Worm (Caenorhabditis elegans) whole organism, L1 larva: ENCODE results near the gene mlt-3.

Source experiments
- C34B4.2 ChIP-seq: sonication (generic microtip); optimal IDR thresholded peaks from 2 replicates; lab custom pipeline; 2017; ENCODE audit warnings: mild to moderate bottlenecking, missing genetic modification characterization, missing compliant biosample characterization
- F16B12.6 ChIP-seq: fragments of 150-350 bp; optimal IDR thresholded peaks from 2 replicates; lab custom pipeline; 2014; ENCODE audit warnings: missing biosample characterization, missing genetic modification characterization
- aha-1 ChIP-seq: fragments of 150-350 bp; optimal IDR thresholded peaks from 2 replicates; lab custom pipeline; 2014; ENCODE audit warnings: missing biosample characterization, missing genetic modification characterization
- alr-1 ChIP-seq: fragments of 200-800 bp; sonication (Bioruptor generic); optimal IDR thresholded peaks from 2 replicates; lab custom pipeline; 2018; ENCODE audit warnings: borderline replicate concordance, mild to moderate bottlenecking, missing genetic modification characterization, missing compliant biosample characterization
- aly-2 ChIP-seq: fragments of 150-350 bp; optimal IDR thresholded peaks from 2 replicates; lab custom pipeline; 2014; ENCODE audit warnings: missing biosample characterization, missing genetic modification characterization
- ceh-63 ChIP-seq: fragments of 200-800 bp; sonication (Bioruptor generic); optimal IDR thresholded peaks from 2 replicates; lab custom pipeline; 2018; ENCODE audit warnings: mild to moderate bottlenecking, missing genetic modification characterization, missing compliant biosample characterization
- ceh-90 ChIP-seq: sonication (generic microtip); optimal IDR thresholded peaks from 2 replicates; lab custom pipeline; 2016; ENCODE audit warnings: missing genetic modification characterization, missing compliant biosample characterization
- dpl-1 ChIP-seq, 3 experiments: fragments of 150-350 bp in 2 of 3; sonication (generic microtip) in 1 of 3; optimal IDR thresholded peaks; 2 replicates each; lab custom pipeline; 2014 to 2017; ENCODE audit warnings: missing biosample characterization in 3 of 3, missing genetic modification characterization in 3 of 3, missing genetic modification reagents in 3 of 3
- dsc-1 ChIP-seq: sonication (generic microtip); optimal IDR thresholded peaks from 2 replicates; lab custom pipeline; 2016; ENCODE audit warnings: mild to moderate bottlenecking, missing genetic modification characterization, missing compliant biosample characterization
- efl-1 ChIP-seq, 4 experiments: fragments of 150-350 bp; optimal IDR thresholded peaks in 3 of 4; peaks in 1 of 4; 1 replicate in 1 of 4; 2 replicates in 3 of 4; lab custom pipeline; 2014; ENCODE audit warnings: missing biosample characterization in 2 of 4, missing genetic modification characterization in 2 of 4, missing genetic modification reagents in 2 of 4
- egl-27 ChIP-seq, 2 experiments: fragments of 150-350 bp in 1 of 2; sonication (generic microtip); optimal IDR thresholded peaks; 3 replicates each; lab custom pipeline; 2017 to 2018; ENCODE audit warnings: missing biosample characterization in 2 of 2, missing genetic modification characterization in 2 of 2, missing genetic modification reagents in 2 of 2
- elt-3 ChIP-seq, 6 experiments: fragments of 150-350 bp in 1 of 6; sonication (generic microtip); optimal IDR thresholded peaks; 2 replicates each; lab custom pipeline; 2017 to 2018; ENCODE audit warnings: missing biosample characterization in 6 of 6, missing genetic modification characterization in 6 of 6, inconsistent platforms in 1 of 6
- ets-5 ChIP-seq: fragments of 200-800 bp; sonication (Bioruptor generic); IDR thresholded peaks from 2 replicates; pipeline ENCODE4 v1.3.6; 2022; ENCODE audit warnings: missing genetic modification characterization, missing compliant biosample characterization
- fkh-10 ChIP-seq: sonication (generic microtip); optimal IDR thresholded peaks from 2 replicates; lab custom pipeline; 2017; ENCODE audit warnings: missing biosample characterization, missing genetic modification reagents, missing genetic modification characterization
- fkh-8 ChIP-seq: sonication (generic microtip); optimal IDR thresholded peaks from 2 replicates; lab custom pipeline; 2016; ENCODE audit warnings: mild to moderate bottlenecking, missing genetic modification characterization, missing compliant biosample characterization
- fos-1 ChIP-seq: fragments of 150-350 bp; optimal IDR thresholded peaks from 2 replicates; lab custom pipeline; 2014; ENCODE audit warnings: missing biosample characterization, missing genetic modification characterization
- hlh-17 ChIP-seq: fragments of 200-800 bp; sonication (Bioruptor generic); optimal IDR thresholded peaks from 2 replicates; lab custom pipeline; 2018; ENCODE audit warnings: missing genetic modification characterization, mild to moderate bottlenecking, missing compliant biosample characterization, moderate library complexity, borderline replicate concordance
- lin-14 ChIP-seq: fragments of 200-800 bp; sonication (Bioruptor generic); optimal IDR thresholded peaks from 2 replicates; lab custom pipeline; 2018; ENCODE audit warnings: mild to moderate bottlenecking, missing genetic modification characterization, moderate library complexity, missing compliant biosample characterization
- lin-15B ChIP-seq: fragments of 150-350 bp; sonication (generic microtip); optimal IDR thresholded peaks from 3 replicates; lab custom pipeline; 2014; ENCODE audit warnings: missing biosample characterization, missing genetic modification characterization
- lin-35 ChIP-seq, 2 experiments: fragments of 150-350 bp; optimal IDR thresholded peaks; 2 replicates each; lab custom pipeline; 2014; ENCODE audit warnings: missing biosample characterization in 2 of 2, missing genetic modification characterization in 2 of 2, missing genetic modification reagents in 2 of 2
- lin-39 ChIP-seq: fragments of 150-350 bp; optimal IDR thresholded peaks from 2 replicates; lab custom pipeline; 2014; ENCODE audit warnings: missing biosample characterization, missing genetic modification reagents, missing genetic modification characterization
- lir-3 ChIP-seq: sonication (generic microtip); optimal IDR thresholded peaks from 2 replicates; lab custom pipeline; 2016; ENCODE audit warnings: mild to moderate bottlenecking, missing genetic modification characterization, moderate library complexity, missing compliant biosample characterization; ENCODE audit not compliant: poor library complexity
- lsy-2 ChIP-seq, 2 experiments: fragments of 150-350 bp; optimal IDR thresholded peaks; 2 replicates each; lab custom pipeline; 2014; ENCODE audit warnings: missing biosample characterization in 2 of 2, missing genetic modification characterization in 2 of 2
- mdl-1 ChIP-seq, 2 experiments: fragments of 150-350 bp; optimal IDR thresholded peaks; 2 replicates each; lab custom pipeline; 2014 to 2017; ENCODE audit warnings: missing biosample characterization in 2 of 2, missing genetic modification characterization in 2 of 2, inconsistent platforms in 1 of 2
- nhr-11 ChIP-seq: fragments of 150-350 bp; optimal IDR thresholded peaks from 2 replicates; lab custom pipeline; 2014; ENCODE audit warnings: missing biosample characterization, missing genetic modification characterization
- nhr-20 ChIP-seq: sonication (generic microtip); optimal IDR thresholded peaks from 2 replicates; lab custom pipeline; 2016; ENCODE audit warnings: mild to moderate bottlenecking, missing genetic modification characterization, missing compliant biosample characterization
- nhr-28 ChIP-seq: fragments of 150-350 bp; optimal IDR thresholded peaks from 2 replicates; lab custom pipeline; 2014; ENCODE audit warnings: missing biosample characterization, missing genetic modification characterization
- nhr-71 ChIP-seq: sonication (generic microtip); optimal IDR thresholded peaks from 2 replicates; lab custom pipeline; 2016; ENCODE audit warnings: mild to moderate bottlenecking, missing genetic modification characterization, moderate library complexity, missing compliant biosample characterization
- nhr-76 ChIP-seq: sonication (generic microtip); optimal IDR thresholded peaks from 2 replicates; lab custom pipeline; 2017; ENCODE audit warnings: missing biosample characterization, missing genetic modification characterization
- nhr-77 ChIP-seq: fragments of 150-350 bp; optimal IDR thresholded peaks from 2 replicates; lab custom pipeline; 2014; ENCODE audit warnings: missing biosample characterization, missing genetic modification characterization
- nhr-90 ChIP-seq: sonication (generic microtip); optimal IDR thresholded peaks from 2 replicates; lab custom pipeline; 2016; ENCODE audit warnings: mild to moderate bottlenecking, missing genetic modification characterization, missing compliant biosample characterization; ENCODE audit not compliant: poor library complexity
- pqm-1 ChIP-seq: sonication (generic microtip); optimal IDR thresholded peaks from 3 replicates; lab custom pipeline; 2017; ENCODE audit warnings: missing biosample characterization, missing genetic modification characterization
- rnt-1 ChIP-seq: sonication (generic microtip); optimal IDR thresholded peaks from 2 replicates; lab custom pipeline; 2016; ENCODE audit warnings: mild to moderate bottlenecking, missing genetic modification characterization, moderate library complexity, missing compliant biosample characterization
- skn-1 ChIP-seq: fragments of 150-350 bp; optimal IDR thresholded peaks from 2 replicates; lab custom pipeline; 2014; ENCODE audit warnings: missing biosample characterization, missing genetic modification characterization
- snpc-4 ChIP-seq: fragments of 150-350 bp; optimal IDR thresholded peaks from 2 replicates; lab custom pipeline; 2014; ENCODE audit warnings: missing biosample characterization, missing genetic modification characterization
- sox-4 ChIP-seq: sonication (generic microtip); optimal IDR thresholded peaks from 2 replicates; lab custom pipeline; 2016; ENCODE audit warnings: missing genetic modification characterization, missing compliant biosample characterization
- sup-37 ChIP-seq: fragments of 200-800 bp; sonication (Bioruptor generic); optimal IDR thresholded peaks from 2 replicates; lab custom pipeline; 2018; ENCODE audit warnings: mild to moderate bottlenecking, missing genetic modification characterization, missing compliant biosample characterization
- swsn-7 ChIP-seq: sonication (generic microtip); optimal IDR thresholded peaks from 2 replicates; lab custom pipeline; 2016; ENCODE audit warnings: missing genetic modification characterization, missing compliant biosample characterization
- tlp-1 ChIP-seq: fragments of 150-350 bp; optimal IDR thresholded peaks from 2 replicates; lab custom pipeline; 2014; ENCODE audit warnings: missing biosample characterization, missing genetic modification characterization
- unc-30 ChIP-seq: sonication (generic microtip); optimal IDR thresholded peaks from 2 replicates; lab custom pipeline; 2017; ENCODE audit warnings: missing biosample characterization, missing genetic modification characterization
- unc-62 ChIP-seq: fragments of 150-350 bp; optimal IDR thresholded peaks from 2 replicates; lab custom pipeline; 2014; ENCODE audit warnings: missing biosample characterization, missing genetic modification reagents, missing genetic modification characterization
- ztf-4 ChIP-seq: fragments of 150-350 bp; optimal IDR thresholded peaks from 2 replicates; lab custom pipeline; 2014; ENCODE audit warnings: missing biosample characterization, missing genetic modification characterization

The mlt-3 gene

DNA sequence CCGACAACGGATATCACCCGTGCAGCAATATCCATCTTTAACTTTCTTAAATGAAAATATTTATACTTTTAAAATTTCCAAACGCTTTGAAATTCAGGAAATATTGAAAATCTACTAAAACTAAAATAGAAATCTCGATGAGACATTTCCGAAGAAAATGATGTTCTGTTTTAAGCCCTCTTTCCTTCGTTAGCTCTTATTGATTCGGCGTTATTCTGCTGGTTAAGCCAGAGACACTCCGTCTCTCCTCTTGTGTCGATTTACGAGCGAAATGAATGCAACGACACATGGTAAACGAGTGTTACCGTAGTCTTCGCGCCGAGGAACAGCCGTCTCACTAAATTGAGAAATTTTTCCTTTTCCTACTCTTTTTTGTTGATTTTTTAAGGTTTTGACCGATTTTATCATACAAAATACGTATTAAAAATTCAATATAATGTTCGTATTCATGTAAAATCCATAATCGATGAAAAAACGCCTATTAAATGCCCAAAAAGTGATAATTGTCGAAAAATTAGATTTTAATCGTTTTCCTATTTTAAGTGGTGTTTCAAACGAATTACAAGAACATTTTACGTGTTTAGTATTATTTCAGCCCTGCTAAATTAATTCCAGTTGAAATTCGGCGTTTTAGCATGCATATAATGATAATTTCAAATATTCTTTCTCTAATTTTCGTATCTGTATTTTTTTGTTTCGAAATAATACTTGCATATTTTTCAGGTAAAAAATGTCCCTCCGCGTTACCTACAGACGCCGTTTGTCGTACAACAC lies 41.5 kb upstream of the mlt-3 start, which contains the start of the genes ppm-1.H and rpl-34 (continued):
- no peak for TF ChIP-seq sox-4
- TF ChIP-seq aha-1, result no peak
- TF ChIP-seq fos-1 (tag; lab: Kevin White, UChicago), result peak; percentile 9
- TF ChIP-seq rnt-1 (tag; lab: Kevin White, UChicago), result peak; percentile 55
- TF ChIP-seq ztf-4 (tag; lab: Kevin White, UChicago), result no peak
- TF ChIP-seq skn-1, result peak; percentile 47
- TF ChIP-seq nhr-77, result peak; percentile 29
- no peak for TF ChIP-seq egl-27 (tag; optimal IDR thresholded peaks at IDR 0.05; lab: Kevin White, UChicago)
- no peak for TF ChIP-seq ceh-63 (GFP tag; lab: Kevin White, UChicago)
- no peak for TF ChIP-seq tlp-1 (tag; lab: Kevin White, UChicago)
- peak; percentile 96 to 98 for TF ChIP-seq lsy-2 (tag; optimal IDR thresholded peaks at IDR 0.05; lab: Kevin White, UChicago)
- TF ChIP-seq, all 84 proteins: peak for 29

DNA sequence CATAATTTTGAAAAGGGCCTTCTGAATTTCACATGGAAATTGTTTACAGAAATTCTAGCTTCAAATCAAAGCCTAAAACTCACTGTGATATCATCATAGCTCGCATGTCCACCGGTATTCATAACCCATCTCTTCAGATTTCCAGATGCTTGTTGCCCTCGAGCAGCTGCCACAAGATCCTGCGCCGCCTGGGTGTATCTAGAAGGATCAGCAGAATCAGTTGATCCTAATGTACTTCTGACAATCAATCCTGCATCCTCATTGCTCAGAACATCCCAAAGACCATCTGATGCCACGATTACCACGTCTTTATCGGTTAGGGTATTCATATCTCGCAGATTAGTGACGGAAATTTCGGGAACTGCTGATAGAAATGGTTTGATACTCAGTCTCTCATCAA lies 39.0 kb upstream of the mlt-3 start:
- TF ChIP-seq sup-37 (GFP tag; lab: Kevin White, UChicago) (no peak), dpl-1 (GFP tag; optimal IDR thresholded peaks at IDR 0.05; lab: Kevin White, UChicago) (no peak), fkh-8 (no peak), ztf-4 (tag; lab: Kevin White, UChicago) (no peak), efl-1 (optimal IDR thresholded peaks at IDR 0.05; lab: Kevin White, UChicago) (no peak), efl-1 (GFP tag; optimal IDR thresholded peaks at IDR 0.05 in 1 of 2; lab: Kevin White, UChicago) (no peak), nhr-20 (tag; lab: Kevin White, UChicago) (no peak), rnt-1 (tag; lab: Kevin White, UChicago) (no peak), skn-1 (no peak), unc-30 (tag; lab: Kevin White, UChicago) (no peak), ets-5 (GFP tag; lab: Robert Waterston, UW) (no peak), pqm-1 (tag; lab: Kevin White, UChicago) (no peak), alr-1 (tag; lab: Kevin White, UChicago) (no peak), snpc-4 (tag; lab: Kevin White, UChicago) (no peak), nhr-11 (tag; lab: Kevin White, UChicago) (no peak), F16B12.6 (tag; lab: Kevin White, UChicago) (no peak), lin-39 (tag; lab: Kevin White, UChicago) (no peak), fkh-10 (no peak), hlh-17 (GFP tag; lab: Kevin White, UChicago) (no peak), aly-2 (tag; lab: Kevin White, UChicago) (no peak), elt-3 (tag; optimal IDR thresholded peaks at IDR 0.05; lab: Kevin White, UChicago) (no peak)

DNA sequence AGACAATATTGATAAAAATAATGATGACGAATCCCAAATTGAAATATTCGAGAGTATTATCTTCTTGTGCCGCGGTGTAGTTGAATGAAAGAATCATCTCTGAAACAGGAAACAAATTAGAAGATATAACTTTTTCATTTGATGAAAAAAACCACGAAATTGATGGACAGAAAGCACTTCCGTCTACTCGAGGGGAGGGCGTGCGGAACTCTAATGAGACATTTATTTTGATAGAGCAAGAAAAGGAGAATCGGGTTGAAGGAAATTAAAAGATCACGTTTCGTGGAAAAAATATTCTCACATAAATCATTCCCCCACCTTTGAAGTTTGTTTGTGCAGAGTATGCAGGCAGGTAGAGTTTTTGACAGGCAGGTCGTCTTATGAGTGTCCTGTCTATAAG lies 34.4 kb upstream of the mlt-3 start, which contains the start of gene sre-14:
TSS of gene sre-14 (minus strand) at position 101 of the 400 bp plus-strand sequence.
- TF ChIP-seq lin-35 (GFP tag; optimal IDR thresholded peaks at IDR 0.05; lab: Kevin White, UChicago) (no peak), dsc-1 (tag; lab: Kevin White, UChicago) (peak; percentile 22), mdl-1 (tag; optimal IDR thresholded peaks at IDR 0.05; lab: Kevin White, UChicago) (no peak)

DNA sequence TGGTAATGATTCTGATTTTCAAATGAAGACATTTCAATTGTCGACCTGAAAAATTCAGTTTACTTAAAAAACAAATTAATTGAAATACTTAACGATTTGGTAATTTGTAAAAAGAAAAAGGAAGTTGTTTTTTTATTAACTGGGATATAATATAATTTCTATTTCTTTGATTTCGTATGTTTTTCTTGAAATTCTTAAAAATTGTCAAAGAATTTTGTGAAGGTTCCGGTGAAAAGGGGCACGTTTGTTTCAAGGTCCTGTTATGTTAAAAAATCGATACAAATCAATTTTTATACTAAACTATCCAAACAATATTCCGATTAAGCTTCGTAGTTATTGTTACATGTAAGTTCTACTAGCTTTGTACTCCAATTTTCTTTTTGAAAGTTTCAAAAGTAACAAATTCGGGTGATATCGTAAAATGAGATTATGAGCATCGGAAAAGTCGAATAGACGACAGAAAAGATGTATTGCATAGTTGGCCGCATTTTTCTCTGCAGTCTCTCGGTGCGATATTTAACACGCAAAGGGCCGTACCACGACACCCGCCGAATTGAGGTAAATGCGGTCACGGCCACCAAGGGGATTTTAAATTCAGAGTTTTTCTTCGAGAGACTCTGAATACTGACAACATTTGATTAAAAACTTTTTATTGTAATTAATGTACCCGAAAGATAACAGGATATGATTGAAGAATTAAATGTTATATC lies 32.4 kb upstream of the mlt-3 start, which contains the start of gene Y39C12A.9:
TSS of gene Y39C12A.9 (minus strand) at position 51 of the 710 bp plus-strand sequence.
- no peak for TF ChIP-seq nhr-90
- TF ChIP-seq unc-30 (tag; lab: Kevin White, UChicago), result no peak
- no peak for TF ChIP-seq nhr-76 (tag; lab: Kevin White, UChicago)
- TF ChIP-seq nhr-28 (tag; lab: Kevin White, UChicago), result no peak
- TF ChIP-seq skn-1, result no peak
- no peak for TF ChIP-seq lir-3
- TF ChIP-seq rnt-1 (tag; lab: Kevin White, UChicago), result peak; percentile 53
- TF ChIP-seq mdl-1 (tag; optimal IDR thresholded peaks at IDR 0.05; lab: Kevin White, UChicago), result no peak
- TF ChIP-seq nhr-77, result no peak
- TF ChIP-seq unc-62, result no peak
- TF ChIP-seq lin-15B (tag; lab: Kevin White, UChicago), result no peak
- no peak for TF ChIP-seq nhr-71 (tag; lab: Kevin White, UChicago)
- peak in 1 of 3 experiments; percentile 20 for TF ChIP-seq dpl-1 (GFP tag; optimal IDR thresholded peaks at IDR 0.05; lab: Kevin White, UChicago)
- TF ChIP-seq lin-35 (GFP tag; optimal IDR thresholded peaks at IDR 0.05; lab: Kevin White, UChicago), result no peak
- TF ChIP-seq ceh-90 (tag; lab: Kevin White, UChicago), result no peak
- peak in 1 of 2 experiments; percentile 44 for TF ChIP-seq efl-1 (optimal IDR thresholded peaks at IDR 0.05; lab: Kevin White, UChicago)
- no peak for TF ChIP-seq efl-1 (GFP tag; optimal IDR thresholded peaks at IDR 0.05 in 1 of 2; lab: Kevin White, UChicago)
- TF ChIP-seq C34B4.2 (tag; lab: Kevin White, UChicago), result no peak
- TF ChIP-seq lsy-2 (tag; optimal IDR thresholded peaks at IDR 0.05; lab: Kevin White, UChicago), result peak in 1 of 2 experiments; percentile 49
- TF ChIP-seq aly-2 (tag; lab: Kevin White, UChicago), result no peak
- TF ChIP-seq swsn-7, result no peak
- TF ChIP-seq lin-14 (GFP tag; lab: Kevin White, UChicago), result no peak
